Fruit fly (Drosophila melanogaster): ENCODE measurements around the gene Dscam4.

The Dscam4 gene

DNA sequence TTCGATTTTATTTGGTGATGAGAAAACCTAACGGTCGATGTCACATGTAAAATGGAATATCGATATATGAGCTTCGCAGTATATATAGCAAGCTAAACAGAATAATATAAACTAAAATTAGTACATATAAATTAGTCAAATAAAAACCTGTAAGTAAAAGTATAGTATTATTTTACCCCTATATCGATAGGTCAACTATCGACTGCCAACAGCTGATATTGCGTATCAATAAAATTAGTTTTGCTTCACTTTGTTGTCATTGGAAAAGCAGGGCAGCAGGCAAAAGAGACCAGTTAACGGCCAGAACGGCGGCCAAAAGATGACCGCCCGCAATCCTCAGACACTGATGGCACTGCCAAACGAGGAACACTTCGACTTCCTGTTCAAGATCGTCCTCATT, 58.5 kb downstream of the Dscam4 start, which contains the start of gene Rab19 (continued):
- TF ChIP-seq ERR (GFP tag; optimal IDR thresholded peaks at IDR 0.05) (no peak), Hmr (GFP tag; optimal IDR thresholded peaks at IDR 0.05) (no peak), tin (GFP tag; optimal IDR thresholded peaks at IDR 0.05) (no peak), CG13296 (GFP tag; optimal IDR thresholded peaks at IDR 0.05) (no peak), her (GFP tag; optimal IDR thresholded peaks at IDR 0.05) (no peak), lilli (GFP tag; optimal IDR thresholded peaks at IDR 0.05) (no peak), CG12104 (GFP tag; optimal IDR thresholded peaks at IDR 0.05) (no peak), CG2712 (tag; optimal IDR thresholded peaks at IDR 0.05) (peak; percentile 20), TFAM (GFP tag; optimal IDR thresholded peaks at IDR 0.05) (no peak), CG34376 (GFP tag; optimal IDR thresholded peaks at IDR 0.05) (no peak), Dek (tag; optimal IDR thresholded peaks at IDR 0.05) (no peak), CG6175 (GFP tag; IDR thresholded peaks at IDR 0.05) (no peak), dpn (GFP tag; optimal IDR thresholded peaks at IDR 0.05) (no peak), usp (GFP tag; optimal IDR thresholded peaks at IDR 0.05) (no peak), trem (tag; optimal IDR thresholded peaks at IDR 0.05) (peak; percentile 61), gfzf (GFP tag; optimal IDR thresholded peaks at IDR 0.05) (no peak), phol (tag; optimal IDR thresholded peaks at IDR 0.05) (peak; percentile 25), CG3838 (GFP tag; optimal IDR thresholded peaks at IDR 0.05) (no peak), Hey (tag; optimal IDR thresholded peaks at IDR 0.05) (no peak), CG13123 (GFP tag; optimal IDR thresholded peaks at IDR 0.05) (no peak), hkb (optimal IDR thresholded peaks at IDR 0.05) (no peak), hkb (GFP tag; IDR thresholded peaks at IDR 0.05) (no peak), CG17829 (tag; optimal IDR thresholded peaks at IDR 0.05) (peak; percentile 13), MESR4 (GFP tag; optimal IDR thresholded peaks at IDR 0.05) (peak; percentile 72), CG32532 (GFP tag; IDR thresholded peaks at IDR 0.05) (no peak), kah (GFP tag; optimal IDR thresholded peaks at IDR 0.05) (no peak), danr (GFP tag; IDR thresholded peaks at IDR 0.05) (no peak), gro (GFP tag; optimal IDR thresholded peaks at IDR 0.05) (no peak), CG2116 (GFP tag; optimal IDR thresholded peaks at IDR 0.05) (peak; percentile 82), Hr51 (GFP tag; optimal IDR thresholded peaks at IDR 0.05) (no peak), al (GFP tag; IDR thresholded peaks at IDR 0.05) (no peak), az2 (GFP tag; optimal IDR thresholded peaks at IDR 0.05) (no peak), gce (GFP tag; IDR thresholded peaks at IDR 0.05) (no peak), Trl (optimal IDR thresholded peaks at IDR 0.05) (no peak), Trl (GFP tag; optimal IDR thresholded peaks at IDR 0.05) (no peak), Myb (GFP tag; optimal IDR thresholded peaks at IDR 0.05) (peak; percentile 85), Blimp-1 (GFP tag; optimal IDR thresholded peaks at IDR 0.05) (peak; percentile 85), Stat92E (GFP tag; optimal IDR thresholded peaks at IDR 0.05) (no peak), Side (GFP tag; optimal IDR thresholded peaks at IDR 0.05) (no peak), shn (GFP tag; optimal IDR thresholded peaks at IDR 0.05) (no peak), mam (GFP tag; optimal IDR thresholded peaks at IDR 0.05) (no peak), ftz-f1 (GFP tag; optimal IDR thresholded peaks at IDR 0.05) (no peak), Nf-YB (GFP tag; optimal IDR thresholded peaks at IDR 0.05) (no peak), Aef1 (GFP tag; IDR thresholded peaks at IDR 0.05) (no peak), inv (GFP tag; IDR thresholded peaks at IDR 0.05; ENCODE audit: partially characterized antibody) (peak; percentile 76), kni (GFP tag; optimal IDR thresholded peaks at IDR 0.05) (no peak), CG4404 (GFP tag; IDR thresholded peaks at IDR 0.05) (no peak), ranshi (GFP tag; IDR thresholded peaks at IDR 0.05) (no peak), ewg (GFP tag; optimal IDR thresholded peaks at IDR 0.05) (no peak), YL-1 (GFP tag; optimal IDR thresholded peaks at IDR 0.05) (peak; percentile 1), CG5245 (GFP tag; optimal IDR thresholded peaks at IDR 0.05) (no peak), pum (GFP tag; optimal IDR thresholded peaks at IDR 0.05) (no peak), zf30C (GFP tag; optimal IDR thresholded peaks at IDR 0.05) (no peak)
